Worm (Caenorhabditis elegans): ENCODE measurements around the gene srz-101.
A peak's percentile ranks its signal among the peaks of the same experiment; 100 is the strongest.

The srz-101 gene

ce11 chrV:16692988-16693387 lies 1.6 kb upstream of the srz-101 start:
- no peak for TF ChIP-seq lsy-27 (tag; optimal IDR thresholded peaks at IDR 0.05; ENCODE audit: borderline replicate concordance, insufficient read depth)
- TF ChIP-seq egrh-3 (GFP tag; IDR thresholded peaks at IDR 0.05), result peak; percentile 90; the same call in 1 of the 2 replicates
- no peak for TF ChIP-seq B0336.3 (GFP tag; IDR thresholded peaks at IDR 0.05)
- TF ChIP-seq zfh-2 (GFP tag; conservative IDR thresholded peaks at IDR 0.05), result peak; percentile 92
- TF ChIP-seq nhr-80 (tag; optimal IDR thresholded peaks at IDR 0.05), result no peak

ce11 chrV:16693732-16694131 lies 906 bp upstream of the srz-101 start, which contains the start of gene srw-42:
srw-42 (minus strand) TSS chrV:16693832.
- TF ChIP-seq F33H1.4 (GFP tag; IDR thresholded peaks at IDR 0.05) (no peak), die-1 (tag; optimal IDR thresholded peaks at IDR 0.05) (no peak), nfya-2 (GFP tag; IDR thresholded peaks at IDR 0.05) (no peak), K12H6.12 (tag; optimal IDR thresholded peaks at IDR 0.05) (no peak), athp-1 (tag; optimal IDR thresholded peaks at IDR 0.05) (no peak), dpl-1 (GFP tag; optimal IDR thresholded peaks at IDR 0.05) (no peak), ama-1 (optimal IDR thresholded peaks at IDR 0.05) (no peak), ama-1 (GFP tag; optimal IDR thresholded peaks at IDR 0.05) (no peak), snpc-1.1 (tag; optimal IDR thresholded peaks at IDR 0.05; ENCODE audit: insufficient read depth) (no peak), dox-1 (GFP tag; IDR thresholded peaks at IDR 0.05) (no peak), nfya-1 (tag; optimal IDR thresholded peaks at IDR 0.05; ENCODE audit: borderline replicate concordance, insufficient read depth) (no peak), ZK185.1 (tag; optimal IDR thresholded peaks at IDR 0.05; ENCODE audit: poor library complexity, severe bottlenecking) (no peak), ekl-4 (GFP tag; IDR thresholded peaks at IDR 0.05) (no peak), Y56A3A.18 (GFP tag; IDR thresholded peaks at IDR 0.05) (no peak), B0035.1 (tag; optimal IDR thresholded peaks at IDR 0.05) (no peak), B0261.1 (tag; optimal IDR thresholded peaks at IDR 0.05) (no peak), snpc-3.4 (tag; optimal IDR thresholded peaks at IDR 0.05) (no peak), rec-8 (tag; optimal IDR thresholded peaks at IDR 0.05) (no peak), mel-28 (tag; optimal IDR thresholded peaks at IDR 0.05; ENCODE audit: borderline replicate concordance) (no peak), tbx-9 (tag; optimal IDR thresholded peaks at IDR 0.05; ENCODE audit: borderline replicate concordance) (no peak), zfh-2 (GFP tag; conservative IDR thresholded peaks at IDR 0.05) (no peak)

DNA sequence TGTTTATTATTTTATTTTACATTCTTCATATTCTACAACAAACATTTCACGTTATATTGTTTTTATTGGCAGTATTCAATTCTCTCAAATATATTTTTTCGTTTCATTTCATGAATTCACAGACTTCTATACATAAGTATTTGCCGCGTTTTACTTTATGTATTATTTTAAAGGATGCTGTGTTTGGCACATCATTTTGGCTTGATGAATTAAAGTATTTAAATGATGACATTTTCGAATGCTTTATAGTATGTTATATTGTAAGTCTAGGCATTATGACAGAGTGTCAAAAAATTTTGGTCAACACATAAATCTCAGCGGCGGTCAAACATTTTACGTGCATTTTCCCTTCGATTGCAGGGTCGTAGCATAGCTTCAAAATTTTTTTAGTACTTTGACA lies 861 bp downstream of the srz-101 start:
- no peak for TF ChIP-seq K12H6.12 (tag; optimal IDR thresholded peaks at IDR 0.05)
- TF ChIP-seq egl-44 (GFP tag; IDR thresholded peaks at IDR 0.05), result no peak
- no peak for TF ChIP-seq chd-7 (tag; optimal IDR thresholded peaks at IDR 0.05)
- TF ChIP-seq ztf-28 (GFP tag; IDR thresholded peaks at IDR 0.05), result no peak
- TF ChIP-seq ceh-91 (GFP tag; IDR thresholded peaks at IDR 0.05), result no peak
- TF ChIP-seq nhr-80 (tag; optimal IDR thresholded peaks at IDR 0.05), result no peak
- TF ChIP-seq dpff-1 (tag; optimal IDR thresholded peaks at IDR 0.05), result no peak
- no peak for TF ChIP-seq bed-2 (GFP tag; IDR thresholded peaks at IDR 0.05)
- no peak for TF ChIP-seq mel-28 (tag; optimal IDR thresholded peaks at IDR 0.05; ENCODE audit: borderline replicate concordance)
- TF ChIP-seq aptf-3 (GFP tag; IDR thresholded peaks at IDR 0.05), result no peak
- TF ChIP-seq pha-4 (tag; optimal IDR thresholded peaks at IDR 0.05), result no peak
- no peak for TF ChIP-seq F37B4.10 (GFP tag; IDR thresholded peaks at IDR 0.05)
- TF ChIP-seq tbp1 (GFP tag; optimal IDR thresholded peaks at IDR 0.05), result no peak
- TF ChIP-seq lin-54 (GFP tag; optimal IDR thresholded peaks at IDR 0.05), result no peak
